Fruit fly (Drosophila melanogaster) whole organism, embryonic: ENCODE results near the gene CG2006.

Experiments
- Ada2b ChIP-seq: fragments of 200-800 bp; sonication (Bioruptor generic); IDR thresholded peaks from 2 replicates; pipeline ENCODE4 v1.3.6; 2022; ENCODE audit warnings: missing biosample characterization, missing genetic modification characterization
- BEAF-32 ChIP-seq: fragments of 200-800 bp; sonication (Bioruptor generic); optimal IDR thresholded peaks from 3 replicates; lab custom pipeline; 2017; ENCODE audit warnings: missing biosample characterization, missing genetic modification characterization, mild to moderate bottlenecking, moderate library complexity, missing genetic modification reagents
- BtbVII ChIP-seq: fragments of 200-800 bp; sonication (Bioruptor generic); optimal IDR thresholded peaks from 3 replicates; lab custom pipeline; 2017; ENCODE audit warnings: missing biosample characterization, mild to moderate bottlenecking, missing genetic modification characterization
- CG10267 ChIP-seq: fragments of 200-800 bp; sonication (Bioruptor generic); optimal IDR thresholded peaks from 2 replicates; lab custom pipeline; 2018; ENCODE audit warnings: missing biosample characterization, mild to moderate bottlenecking, missing genetic modification characterization, moderate library complexity
- CG12236 ChIP-seq: fragments of 200-800 bp; sonication (Bioruptor generic); optimal IDR thresholded peaks from 2 replicates; lab custom pipeline; 2016; ENCODE audit warnings: missing biosample characterization, missing genetic modification characterization
- CG12391 ChIP-seq: fragments of 200-800 bp; sonication (Bioruptor generic); optimal IDR thresholded peaks from 3 replicates; lab custom pipeline; 2018; ENCODE audit warnings: missing biosample characterization, mild to moderate bottlenecking, missing genetic modification characterization, moderate library complexity
- CG12659 ChIP-seq: fragments of 200-800 bp; sonication (Bioruptor generic); optimal IDR thresholded peaks from 3 replicates; lab custom pipeline; 2017; ENCODE audit warnings: mild to moderate bottlenecking, missing biosample characterization, missing genetic modification reagents, missing genetic modification characterization
- CG13287 ChIP-seq: fragments of 200-800 bp; sonication (Bioruptor generic); IDR thresholded peaks from 2 replicates; pipeline ENCODE4 v1.3.6; 2022; ENCODE audit warnings: missing biosample characterization, missing genetic modification characterization; ENCODE audit not compliant: partially characterized antibody
- CG13624 ChIP-seq: fragments of 200-800 bp; sonication (Bioruptor generic); optimal IDR thresholded peaks from 2 replicates; lab custom pipeline; 2016; ENCODE audit warnings: missing biosample characterization, missing genetic modification characterization
- CG15269 ChIP-seq: fragments of 200-800 bp; sonication (Bioruptor generic); optimal IDR thresholded peaks from 2 replicates; lab custom pipeline; 2018; ENCODE audit warnings: missing biosample characterization, mild to moderate bottlenecking, missing genetic modification characterization, moderate library complexity
- CG17361 ChIP-seq: fragments of 200-800 bp; sonication (Bioruptor generic); IDR thresholded peaks from 3 replicates; pipeline ENCODE4 v1.3.6; 2022; ENCODE audit warnings: missing biosample characterization, missing genetic modification characterization
- CG1792 ChIP-seq: fragments of 200-800 bp; sonication (Bioruptor generic); optimal IDR thresholded peaks from 2 replicates; lab custom pipeline; 2016; ENCODE audit warnings: missing biosample characterization, missing genetic modification characterization
- CG32767 ChIP-seq: fragments of 200-800 bp; sonication (Bioruptor generic); IDR thresholded peaks from 2 replicates; pipeline ENCODE4 v1.3.6; 2022; ENCODE audit warnings: missing biosample characterization, missing genetic modification characterization
- CG3995 ChIP-seq: fragments of 200-800 bp; sonication (Bioruptor generic); optimal IDR thresholded peaks from 3 replicates; lab custom pipeline; 2016; ENCODE audit warnings: missing biosample characterization, missing genetic modification characterization
- CG4404 ChIP-seq: fragments of 200-800 bp; sonication (Bioruptor generic); IDR thresholded peaks from 2 replicates; pipeline ENCODE4 v1.3.6; 2022; ENCODE audit warnings: missing biosample characterization, missing genetic modification characterization
- CG4617 ChIP-seq: fragments of 200-800 bp; sonication (Bioruptor generic); optimal IDR thresholded peaks from 3 replicates; lab custom pipeline; 2016; ENCODE audit warnings: missing biosample characterization, missing genetic modification characterization, borderline replicate concordance
- CG6854 ChIP-seq: fragments of 200-800 bp; sonication (Bioruptor generic); optimal IDR thresholded peaks from 3 replicates; lab custom pipeline; 2017; ENCODE audit warnings: missing biosample characterization, mild to moderate bottlenecking, missing genetic modification characterization
- CG7745 ChIP-seq: fragments of 200-800 bp; sonication (Bioruptor generic); optimal IDR thresholded peaks from 2 replicates; lab custom pipeline; 2018; ENCODE audit warnings: missing biosample characterization, mild to moderate bottlenecking, missing genetic modification characterization, moderate library complexity
- CG7786 ChIP-seq: fragments of 200-800 bp; sonication (Bioruptor generic); optimal IDR thresholded peaks from 2 replicates; lab custom pipeline; 2016; ENCODE audit warnings: missing biosample characterization, missing genetic modification characterization
- CG7963 ChIP-seq: fragments of 200-800 bp; sonication (Bioruptor generic); IDR thresholded peaks from 3 replicates; pipeline ENCODE4 v1.3.6; 2022; ENCODE audit warnings: missing biosample characterization, missing genetic modification characterization; ENCODE audit not compliant: partially characterized antibody
- CG9797 ChIP-seq: fragments of 200-800 bp; sonication (Bioruptor generic); optimal IDR thresholded peaks from 3 replicates; lab custom pipeline; 2018; ENCODE audit warnings: missing biosample characterization, mild to moderate bottlenecking, missing genetic modification characterization
- D19A ChIP-seq: fragments of 200-800 bp; optimal IDR thresholded peaks from 3 replicates; lab custom pipeline; 2019; ENCODE audit warnings: missing biosample characterization, mild to moderate bottlenecking, missing genetic modification characterization, moderate library complexity
- Dll ChIP-seq: fragments of 200-800 bp; sonication (Bioruptor generic); IDR thresholded peaks from 4 replicates; pipeline ENCODE4 v1.3.6; 2022; ENCODE audit warnings: missing biosample characterization, missing genetic modification characterization; ENCODE audit not compliant: partially characterized antibody
- E2f2 ChIP-seq: fragments of 200-800 bp; sonication (Bioruptor generic); IDR thresholded peaks from 2 replicates; pipeline ENCODE4 v1.3.6; 2022; ENCODE audit warnings: missing biosample characterization, missing genetic modification characterization
- Fer3 ChIP-seq: fragments of 200-800 bp; sonication (Bioruptor generic); optimal IDR thresholded peaks from 2 replicates; lab custom pipeline; 2018; ENCODE audit warnings: missing biosample characterization, mild to moderate bottlenecking, missing genetic modification characterization, moderate library complexity
- Hmx ChIP-seq: fragments of 200-800 bp; sonication (Bioruptor generic); optimal IDR thresholded peaks from 2 replicates; lab custom pipeline; 2016; ENCODE audit warnings: missing biosample characterization, missing genetic modification characterization
- MBD-R2 ChIP-seq: fragments of 200-800 bp; sonication (Bioruptor generic); IDR thresholded peaks from 2 replicates; pipeline ENCODE4 v1.3.6; 2022; ENCODE audit warnings: missing biosample characterization, missing genetic modification characterization
- MESR4 ChIP-seq: fragments of 200-800 bp; sonication (Bioruptor generic); optimal IDR thresholded peaks from 2 replicates; lab custom pipeline; 2018; ENCODE audit warnings: missing biosample characterization, mild to moderate bottlenecking, missing genetic modification characterization, moderate library complexity
- NFAT ChIP-seq: fragments of 200-800 bp; sonication (Bioruptor generic); IDR thresholded peaks from 2 replicates; pipeline ENCODE4 v1.3.6; 2022; ENCODE audit warnings: missing biosample characterization, missing genetic modification characterization
- Side ChIP-seq: fragments of 200-800 bp; sonication (Bioruptor generic); optimal IDR thresholded peaks from 2 replicates; lab custom pipeline; 2016; ENCODE audit warnings: missing biosample characterization, missing genetic modification characterization
- Stat92E ChIP-seq, 3 experiments: fragments of >200 bp in 2 of 3; fragments of 200-800 bp in 1 of 3; sonication (Bioruptor generic) in 1 of 3; optimal IDR thresholded peaks; 2 replicates each; lab custom pipeline; 2017 to 2019; ENCODE audit warnings: missing biosample characterization in 3 of 3, missing genetic modification characterization in 3 of 3, mild to moderate bottlenecking in 1 of 3, moderate library complexity in 1 of 3
- YL-1 ChIP-seq: fragments of 200-800 bp; sonication (Bioruptor generic); optimal IDR thresholded peaks from 3 replicates; lab custom pipeline; 2017; ENCODE audit warnings: missing biosample characterization, mild to moderate bottlenecking, missing genetic modification characterization
- abd-A ChIP-seq: fragments of 200-800 bp; sonication (Bioruptor generic); optimal IDR thresholded peaks from 3 replicates; lab custom pipeline; 2019; ENCODE audit warnings: missing biosample characterization, mild to moderate bottlenecking, missing genetic modification characterization, moderate library complexity
- amos ChIP-seq: fragments of 200-800 bp; sonication (Bioruptor generic); IDR thresholded peaks from 2 replicates; pipeline ENCODE4 v1.3.6; 2022; ENCODE audit warnings: missing biosample characterization, missing genetic modification characterization; ENCODE audit not compliant: partially characterized antibody
- ap ChIP-seq: fragments of 200-800 bp; sonication (Bioruptor generic); IDR thresholded peaks from 2 replicates; pipeline ENCODE4 v1.3.6; 2022; ENCODE audit warnings: missing biosample characterization, missing genetic modification characterization
- ash1 ChIP-seq: fragments of 200-800 bp; sonication (Bioruptor generic); optimal IDR thresholded peaks from 2 replicates; lab custom pipeline; 2018; ENCODE audit warnings: missing biosample characterization, mild to moderate bottlenecking, missing genetic modification characterization
- crc ChIP-seq: fragments of 200-800 bp; sonication (Bioruptor generic); optimal IDR thresholded peaks from 2 replicates; lab custom pipeline; 2016; ENCODE audit warnings: missing biosample characterization, missing genetic modification characterization
- gfzf ChIP-seq: fragments of 200-800 bp; sonication (Bioruptor generic); optimal IDR thresholded peaks from 2 replicates; lab custom pipeline; 2016; ENCODE audit warnings: missing biosample characterization, mild to moderate bottlenecking, missing genetic modification characterization, moderate library complexity
- kah ChIP-seq: fragments of 200-800 bp; sonication (Bioruptor generic); optimal IDR thresholded peaks from 2 replicates; lab custom pipeline; 2018; ENCODE audit warnings: missing biosample characterization, mild to moderate bottlenecking, missing genetic modification characterization
- lbe ChIP-seq: fragments of 200-800 bp; sonication (Bioruptor generic); optimal IDR thresholded peaks from 2 replicates; lab custom pipeline; 2016; ENCODE audit warnings: missing biosample characterization, mild to moderate bottlenecking, missing genetic modification characterization
- nerfin-1 ChIP-seq: fragments of 200-800 bp; sonication (Bioruptor generic); optimal IDR thresholded peaks from 3 replicates; lab custom pipeline; 2019; ENCODE audit warnings: missing biosample characterization, mild to moderate bottlenecking, missing genetic modification characterization, moderate library complexity
- nmo ChIP-seq: fragments of 200-800 bp; sonication (Bioruptor generic); optimal IDR thresholded peaks from 2 replicates; lab custom pipeline; 2018; ENCODE audit warnings: missing biosample characterization, mild to moderate bottlenecking, missing genetic modification characterization, moderate library complexity
- pnt ChIP-seq: fragments of 200-800 bp; sonication (Bioruptor generic); optimal IDR thresholded peaks from 3 replicates; lab custom pipeline; 2016; ENCODE audit warnings: missing biosample characterization, missing genetic modification characterization
- schlank ChIP-seq: fragments of 200-800 bp; sonication (Bioruptor generic); optimal IDR thresholded peaks from 2 replicates; lab custom pipeline; 2018; ENCODE audit warnings: missing biosample characterization, mild to moderate bottlenecking, missing genetic modification characterization
- sna ChIP-seq: fragments of 200-800 bp; sonication (Bioruptor generic); IDR thresholded peaks from 2 replicates; pipeline ENCODE4 v1.3.6; 2022; ENCODE audit warnings: missing biosample characterization, missing genetic modification characterization; ENCODE audit not compliant: partially characterized antibody
- ssp ChIP-seq: fragments of 200-800 bp; sonication (Bioruptor generic); IDR thresholded peaks from 2 replicates; pipeline ENCODE4 v1.3.6; 2022; ENCODE audit warnings: missing biosample characterization, missing genetic modification characterization
- tna ChIP-seq: fragments of 200-800 bp; sonication (Bioruptor generic); IDR thresholded peaks from 2 replicates; pipeline ENCODE4 v1.3.6; 2022; ENCODE audit warnings: missing biosample characterization, missing genetic modification characterization; ENCODE audit not compliant: partially characterized antibody
- unc-4 ChIP-seq: fragments of 200-800 bp; sonication (Bioruptor generic); IDR thresholded peaks from 2 replicates; pipeline ENCODE4 v1.3.6; 2022; ENCODE audit warnings: missing biosample characterization, missing genetic modification characterization; ENCODE audit not compliant: partially characterized antibody
- wdn ChIP-seq: fragments of 200-800 bp; sonication (Bioruptor generic); IDR thresholded peaks from 2 replicates; pipeline ENCODE4 v1.3.6; 2022; ENCODE audit warnings: missing biosample characterization, missing genetic modification characterization

CG2006 gene

DNA sequence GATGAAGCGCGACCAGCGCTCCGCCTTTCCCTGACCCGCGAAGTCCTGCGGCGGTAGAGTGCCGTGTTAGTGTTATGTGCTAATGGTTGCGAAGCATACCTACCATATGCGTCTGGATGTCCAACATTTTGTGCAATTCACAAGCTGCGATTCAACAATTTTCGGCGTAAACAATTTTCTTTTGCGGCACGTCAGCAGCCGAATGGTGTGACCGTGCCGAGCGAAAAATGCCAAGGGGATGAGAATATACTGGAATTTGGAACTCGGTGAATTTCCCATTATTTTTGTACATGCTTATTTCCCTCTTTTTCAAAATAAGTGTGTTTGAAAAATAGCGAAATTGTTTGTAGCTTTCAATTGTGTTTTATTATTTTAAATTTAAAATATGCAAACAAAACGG lies 1.6 kb downstream of the CG2006 start, which contains the start of gene Spase12 (continued):
- no peak for TF ChIP-seq schlank (tag; lab: Kevin White, UChicago)
- no peak for TF ChIP-seq lbe (GFP tag; lab: Kevin White, UChicago)
- no peak for TF ChIP-seq CG12236
- TF ChIP-seq CG7963, result no peak
- TF ChIP-seq CG12659 (GFP tag; lab: Kevin White, UChicago), result no peak
- no peak for TF ChIP-seq CG7786
- TF ChIP-seq CG17361 (GFP tag; lab: Robert Waterston, UW), result no peak
- TF ChIP-seq sna (GFP tag; lab: Robert Waterston, UW), result 0 out of 2 replicates have a peak, but pooled peaks have one; percentile 19
- no peak for TF ChIP-seq D19A (tag; lab: Kevin White, UChicago)
- TF ChIP-seq nerfin-1 (tag; lab: Kevin White, UChicago), result peak; percentile 15
- TF ChIP-seq Dll (GFP tag; lab: Robert Waterston, UW), result no peak; the same call in 3 of the 4 replicates
- TF ChIP-seq E2f2 (GFP tag; lab: Robert Waterston, UW), result peak; percentile 80
- TF ChIP-seq pnt, result no peak
- TF ChIP-seq CG9797 (GFP tag; lab: Kevin White, UChicago), result peak; percentile 87
- TF ChIP-seq CG4617 (GFP tag; lab: Kevin White, UChicago), result peak; percentile 5
- peak; percentile 55 for TF ChIP-seq CG3995 (GFP tag; lab: Kevin White, UChicago)
- no peak for TF ChIP-seq CG7745 (tag; lab: Kevin White, UChicago)
- TF ChIP-seq Fer3 (tag; lab: Kevin White, UChicago), result no peak
- TF ChIP-seq CG13287, result peak; percentile 38; the same call in 1 of the 2 replicates
- peak; percentile 79 for TF ChIP-seq gfzf (GFP tag; lab: Kevin White, UChicago)
- TF ChIP-seq CG32767, result no peak
- TF ChIP-seq kah (GFP tag; lab: Kevin White, UChicago), result no peak
- TF ChIP-seq Side, result no peak
- TF ChIP-seq MESR4 (GFP tag; lab: Kevin White, UChicago), result peak; percentile 78
- TF ChIP-seq crc (GFP tag; lab: Kevin White, UChicago), result no peak
- TF ChIP-seq wdn (GFP tag; lab: Robert Waterston, UW), result no peak
- no peak for TF ChIP-seq CG1792 (GFP tag; lab: Kevin White, UChicago)
- no peak for TF ChIP-seq ash1
- no peak for TF ChIP-seq BtbVII (GFP tag; lab: Kevin White, UChicago)
- no peak for TF ChIP-seq ap
- no peak for TF ChIP-seq Ada2b (GFP tag; lab: Robert Waterston, UW)
- TF ChIP-seq CG4404 (GFP tag; lab: Robert Waterston, UW), result no peak
- no peak for TF ChIP-seq amos (GFP tag; lab: Robert Waterston, UW)
- no peak for TF ChIP-seq nmo (GFP tag; lab: Kevin White, UChicago)
- peak in 1 of 3 experiments; percentile 50 for TF ChIP-seq Stat92E (GFP tag; optimal IDR thresholded peaks at IDR 0.05; lab: Kevin White, UChicago)
- TF ChIP-seq abd-A (tag; lab: Kevin White, UChicago), result no peak
- peak; percentile 70 for TF ChIP-seq MBD-R2 (GFP tag; lab: Robert Waterston, UW)
- TF ChIP-seq tna (GFP tag; lab: Robert Waterston, UW), result 0 out of 2 replicates have a peak, but pooled peaks have one; percentile 22
- TF ChIP-seq CG12391, result no peak
- TF ChIP-seq NFAT, result no peak
- TF ChIP-seq CG15269 (tag; lab: Kevin White, UChicago), result no peak
- no peak for TF ChIP-seq CG13624 (GFP tag; lab: Kevin White, UChicago)
- TF ChIP-seq YL-1 (GFP tag; lab: Kevin White, UChicago), result peak; percentile 76
- TF ChIP-seq CG6854 (GFP tag; lab: Kevin White, UChicago), result no peak
- TF ChIP-seq Hmx, result no peak
- peak; percentile 7 for TF ChIP-seq BEAF-32 (GFP tag; lab: Kevin White, UChicago)
- no peak for TF ChIP-seq unc-4
- TF ChIP-seq ssp (GFP tag; lab: Robert Waterston, UW), result no peak
- TF ChIP-seq CG10267 (tag; lab: Kevin White, UChicago), result peak; percentile 19
